Fruit fly (Drosophila melanogaster) whole organism, embryonic: ENCODE data around the gene CG45002.

Source experiments
- Asciz ChIP-seq: fragments of 200-800 bp; sonication (Bioruptor generic); optimal IDR thresholded peaks from 2 replicates; lab custom pipeline; 2017; ENCODE audit warnings: missing biosample characterization, mild to moderate bottlenecking, missing genetic modification characterization, missing genetic modification reagents
- CG1024 ChIP-seq: fragments of 200-800 bp; sonication (Bioruptor generic); IDR thresholded peaks from 2 replicates; pipeline ENCODE4 v1.3.6; 2022; ENCODE audit warnings: missing biosample characterization, missing genetic modification characterization
- CG12104 ChIP-seq: fragments of 200-800 bp; sonication (Bioruptor generic); optimal IDR thresholded peaks from 3 replicates; lab custom pipeline; 2016; ENCODE audit warnings: missing biosample characterization, missing genetic modification characterization
- CG13775 ChIP-seq: fragments of 200-800 bp; sonication (Bioruptor generic); optimal IDR thresholded peaks from 3 replicates; lab custom pipeline; 2017; ENCODE audit warnings: missing biosample characterization, mild to moderate bottlenecking, missing genetic modification characterization
- CG14710 ChIP-seq: fragments of 200-800 bp; sonication (Bioruptor generic); optimal IDR thresholded peaks from 3 replicates; lab custom pipeline; 2019; ENCODE audit warnings: missing biosample characterization, mild to moderate bottlenecking, missing genetic modification characterization, moderate library complexity
- CG15011 ChIP-seq: fragments of 200-800 bp; sonication (Bioruptor generic); optimal IDR thresholded peaks from 3 replicates; lab custom pipeline; 2018; ENCODE audit warnings: missing biosample characterization, mild to moderate bottlenecking, missing genetic modification characterization
- CG17612 ChIP-seq: fragments of 200-800 bp; sonication (Bioruptor generic); IDR thresholded peaks from 2 replicates; pipeline ENCODE4 v1.3.6; 2022; ENCODE audit warnings: missing biosample characterization, missing genetic modification characterization
- CG17829 ChIP-seq: fragments of 200-800 bp; optimal IDR thresholded peaks from 2 replicates; lab custom pipeline; 2019; ENCODE audit warnings: missing biosample characterization, mild to moderate bottlenecking, missing genetic modification characterization, moderate library complexity
- CG18262 ChIP-seq: fragments of 200-800 bp; optimal IDR thresholded peaks from 3 replicates; lab custom pipeline; 2019; ENCODE audit warnings: missing biosample characterization, mild to moderate bottlenecking, missing genetic modification characterization, moderate library complexity
- CG18764 ChIP-seq: fragments of 200-800 bp; sonication (Bioruptor generic); optimal IDR thresholded peaks from 3 replicates; lab custom pipeline; 2016; ENCODE audit warnings: missing biosample characterization, missing genetic modification characterization
- CG42726 ChIP-seq: fragments of 200-800 bp; sonication (Bioruptor generic); IDR thresholded peaks from 2 replicates; pipeline ENCODE4 v1.3.6; 2022; ENCODE audit warnings: missing biosample characterization, missing genetic modification characterization; ENCODE audit not compliant: partially characterized antibody
- CG4424 ChIP-seq: fragments of 200-800 bp; sonication (Bioruptor generic); optimal IDR thresholded peaks from 3 replicates; lab custom pipeline; 2016; ENCODE audit warnings: missing biosample characterization, missing genetic modification characterization
- CG6272 ChIP-seq: fragments of 200-800 bp; sonication (Bioruptor generic); IDR thresholded peaks from 2 replicates; pipeline ENCODE4 v1.3.6; 2022; ENCODE audit warnings: missing biosample characterization, missing genetic modification characterization
- CG7963 ChIP-seq: fragments of 200-800 bp; sonication (Bioruptor generic); IDR thresholded peaks from 3 replicates; pipeline ENCODE4 v1.3.6; 2022; ENCODE audit warnings: missing biosample characterization, missing genetic modification characterization; ENCODE audit not compliant: partially characterized antibody
- CG8089 ChIP-seq: fragments of 200-800 bp; sonication (Bioruptor generic); optimal IDR thresholded peaks from 3 replicates; lab custom pipeline; 2016; ENCODE audit warnings: missing biosample characterization, missing genetic modification characterization
- CG8359 ChIP-seq: fragments of 200-800 bp; sonication (Bioruptor generic); optimal IDR thresholded peaks from 2 replicates; lab custom pipeline; 2017; ENCODE audit warnings: missing biosample characterization, mild to moderate bottlenecking, missing genetic modification characterization, borderline replicate concordance
- CG9727 ChIP-seq: fragments of 200-800 bp; sonication (Bioruptor generic); optimal IDR thresholded peaks from 3 replicates; lab custom pipeline; 2017; ENCODE audit warnings: missing biosample characterization, mild to moderate bottlenecking, missing genetic modification characterization
- Camta ChIP-seq: fragments of 200-800 bp; sonication (Bioruptor generic); optimal IDR thresholded peaks from 2 replicates; lab custom pipeline; 2016; ENCODE audit warnings: missing biosample characterization, missing genetic modification characterization
- Dek ChIP-seq: fragments of 200-800 bp; sonication (Bioruptor generic); optimal IDR thresholded peaks from 3 replicates; lab custom pipeline; 2019; ENCODE audit warnings: missing biosample characterization, mild to moderate bottlenecking, missing genetic modification characterization, moderate library complexity
- E2f1 ChIP-seq: fragments of 200-800 bp; sonication (Bioruptor generic); IDR thresholded peaks from 2 replicates; pipeline ENCODE4 v1.3.6; 2022; ENCODE audit warnings: missing biosample characterization, missing genetic modification characterization
- Gsc ChIP-seq: fragments of 200-800 bp; sonication (Bioruptor generic); IDR thresholded peaks from 2 replicates; pipeline ENCODE4 v1.3.6; 2022; ENCODE audit warnings: missing biosample characterization, missing genetic modification characterization
- Hr3 ChIP-seq: fragments of 200-800 bp; sonication (Bioruptor generic); optimal IDR thresholded peaks from 3 replicates; lab custom pipeline; 2016; ENCODE audit warnings: missing biosample characterization, missing genetic modification characterization
- Meics ChIP-seq: fragments of 200-800 bp; sonication (Bioruptor generic); optimal IDR thresholded peaks from 2 replicates; lab custom pipeline; 2017; ENCODE audit warnings: missing biosample characterization, mild to moderate bottlenecking, missing genetic modification characterization
- NFAT ChIP-seq: fragments of 200-800 bp; sonication (Bioruptor generic); IDR thresholded peaks from 2 replicates; pipeline ENCODE4 v1.3.6; 2022; ENCODE audit warnings: missing biosample characterization, missing genetic modification characterization
- Neu2 ChIP-seq: fragments of 200-800 bp; sonication (Bioruptor generic); optimal IDR thresholded peaks from 3 replicates; lab custom pipeline; 2016; ENCODE audit warnings: missing biosample characterization, missing genetic modification characterization, borderline replicate concordance
- Nf-YC ChIP-seq: fragments of 200-800 bp; optimal IDR thresholded peaks from 3 replicates; lab custom pipeline; 2019; ENCODE audit warnings: missing biosample characterization, mild to moderate bottlenecking, missing genetic modification characterization, moderate library complexity
- Ssrp ChIP-seq: fragments of 200-800 bp; sonication (Bioruptor generic); optimal IDR thresholded peaks from 2 replicates; lab custom pipeline; 2018; ENCODE audit warnings: missing biosample characterization, mild to moderate bottlenecking, missing genetic modification characterization, moderate library complexity
- Tbp ChIP-seq: fragments of >200 bp; optimal IDR thresholded peaks from 2 replicates; lab custom pipeline; 2018; ENCODE audit warnings: missing biosample characterization, missing genetic modification characterization
- abd-A ChIP-seq: fragments of 200-800 bp; sonication (Bioruptor generic); optimal IDR thresholded peaks from 3 replicates; lab custom pipeline; 2019; ENCODE audit warnings: missing biosample characterization, mild to moderate bottlenecking, missing genetic modification characterization, moderate library complexity
- ash1 ChIP-seq: fragments of 200-800 bp; sonication (Bioruptor generic); optimal IDR thresholded peaks from 2 replicates; lab custom pipeline; 2018; ENCODE audit warnings: missing biosample characterization, mild to moderate bottlenecking, missing genetic modification characterization
- bcd ChIP-seq: fragments of 200-800 bp; sonication (Bioruptor generic); optimal IDR thresholded peaks from 2 replicates; lab custom pipeline; 2017; ENCODE audit warnings: missing biosample characterization, mild to moderate bottlenecking, missing genetic modification characterization
- cwo ChIP-seq: fragments of 200-800 bp; sonication (Bioruptor generic); optimal IDR thresholded peaks from 3 replicates; lab custom pipeline; 2017; ENCODE audit warnings: missing biosample characterization, missing genetic modification characterization, mild to moderate bottlenecking, moderate library complexity, missing genetic modification reagents
- dpn ChIP-seq, 2 experiments: fragments of 200-800 bp; sonication (Bioruptor generic); optimal IDR thresholded peaks; 3 replicates each; lab custom pipeline; 2016; ENCODE audit warnings: missing biosample characterization in 2 of 2, missing genetic modification characterization in 2 of 2
- ems ChIP-seq: fragments of 200-800 bp; sonication (Bioruptor generic); optimal IDR thresholded peaks from 3 replicates; lab custom pipeline; 2016; ENCODE audit warnings: missing biosample characterization, missing genetic modification characterization
- eve ChIP-seq, 2 experiments: fragments of >200 bp; optimal IDR thresholded peaks; 2 replicates each; lab custom pipeline; 2017; ENCODE audit warnings: missing biosample characterization in 2 of 2, missing genetic modification characterization in 2 of 2
- fd96Cb ChIP-seq: fragments of 200-800 bp; sonication (Bioruptor generic); optimal IDR thresholded peaks from 2 replicates; lab custom pipeline; 2018; ENCODE audit warnings: missing biosample characterization, mild to moderate bottlenecking, missing genetic modification characterization, moderate library complexity
- gem ChIP-seq: fragments of 200-800 bp; sonication (Bioruptor generic); optimal IDR thresholded peaks from 2 replicates; lab custom pipeline; 2019; ENCODE audit warnings: missing biosample characterization, mild to moderate bottlenecking, missing genetic modification characterization, moderate library complexity
- grau ChIP-seq: fragments of 200-800 bp; optimal IDR thresholded peaks from 3 replicates; lab custom pipeline; 2019; ENCODE audit warnings: missing biosample characterization, mild to moderate bottlenecking, missing genetic modification characterization, moderate library complexity
- gro ChIP-seq: fragments of 200-800 bp; sonication (Bioruptor generic); optimal IDR thresholded peaks from 2 replicates; lab custom pipeline; 2016; ENCODE audit warnings: missing biosample characterization, missing genetic modification characterization
- jigr1 ChIP-seq: fragments of 200-800 bp; sonication (Bioruptor generic); IDR thresholded peaks from 3 replicates; pipeline ENCODE4 v1.3.6; 2022; ENCODE audit warnings: missing biosample characterization, missing genetic modification characterization
- pb ChIP-seq: fragments of 200-800 bp; sonication (Bioruptor generic); optimal IDR thresholded peaks from 3 replicates; lab custom pipeline; 2016; ENCODE audit warnings: missing biosample characterization, missing genetic modification characterization
- ro ChIP-seq: fragments of 200-800 bp; sonication (Bioruptor generic); IDR thresholded peaks from 2 replicates; pipeline ENCODE4 v1.3.6; 2022; ENCODE audit warnings: missing biosample characterization, missing genetic modification characterization
- sens ChIP-seq: fragments of 200-800 bp; sonication (Bioruptor generic); peaks from one replicate; lab custom pipeline; 2016; ENCODE audit warnings: missing biosample characterization, missing genetic modification characterization
- seq ChIP-seq: fragments of 200-800 bp; sonication (Bioruptor generic); IDR thresholded peaks from 2 replicates; pipeline ENCODE4 v1.3.6; 2022; ENCODE audit warnings: missing biosample characterization, missing genetic modification characterization
- sisA ChIP-seq: fragments of 200-800 bp; sonication (Bioruptor generic); IDR thresholded peaks from 2 replicates; pipeline ENCODE4 v1.3.6; 2022; ENCODE audit warnings: missing biosample characterization, missing genetic modification characterization
- ttk ChIP-seq: fragments of 200-800 bp; sonication (Bioruptor generic); IDR thresholded peaks from 2 replicates; pipeline ENCODE4 v2.1.2; 2022; ENCODE audit warnings: missing biosample characterization, missing genetic modification characterization
- wdn ChIP-seq: fragments of 200-800 bp; sonication (Bioruptor generic); IDR thresholded peaks from 2 replicates; pipeline ENCODE4 v1.3.6; 2022; ENCODE audit warnings: missing biosample characterization, missing genetic modification characterization
- zen ChIP-seq: fragments of 200-800 bp; sonication (Bioruptor generic); optimal IDR thresholded peaks from 3 replicates; lab custom pipeline; 2018; ENCODE audit warnings: missing biosample characterization, mild to moderate bottlenecking, missing genetic modification characterization, moderate library complexity
- zfh1 ChIP-seq: fragments of 200-800 bp; sonication (Bioruptor generic); IDR thresholded peaks from 3 replicates; pipeline ENCODE4 v1.3.6; 2022; ENCODE audit warnings: missing biosample characterization, missing genetic modification characterization

Gene CG45002

DNA sequence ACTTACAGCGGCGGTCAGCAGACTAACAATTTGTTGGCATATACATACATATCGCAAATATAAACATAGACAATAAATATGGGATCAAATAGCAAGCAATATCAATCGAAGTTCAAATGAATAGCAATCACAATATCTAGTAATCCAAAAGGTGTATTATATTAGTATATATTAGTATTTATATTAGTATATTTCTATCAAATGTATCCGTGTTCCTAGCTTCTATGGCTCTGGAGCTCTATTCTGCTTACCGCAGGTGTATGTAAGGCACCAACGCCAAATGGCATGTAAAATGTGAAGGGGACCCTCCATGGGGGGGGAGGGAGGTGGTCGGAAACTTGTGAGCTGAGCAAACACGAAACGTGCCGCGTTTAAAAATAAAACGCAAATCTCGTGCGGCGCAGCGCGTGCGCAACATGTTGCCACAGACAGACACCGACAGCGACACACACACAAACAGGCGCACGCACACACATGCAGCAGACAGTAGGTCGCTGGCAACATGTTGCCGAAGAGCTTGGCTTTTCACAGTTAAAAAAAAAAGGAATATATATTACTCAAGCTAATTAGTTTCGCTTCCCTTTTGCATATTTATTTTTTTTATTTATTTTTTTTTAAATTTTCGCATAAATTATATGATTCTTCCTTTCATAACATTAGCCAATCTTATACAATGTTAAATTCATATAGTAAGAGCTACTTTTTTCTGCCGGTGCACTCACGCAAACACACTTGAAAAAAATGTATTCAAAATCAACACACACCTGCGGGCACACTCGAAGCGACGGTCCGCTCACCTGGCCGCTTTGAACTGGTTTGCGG lies 135.9 kb downstream of the CG45002 start (continued):
- TF ChIP-seq CG9727 (GFP tag; lab: Kevin White, UChicago), result peak; percentile 58
- TF ChIP-seq Gsc (GFP tag; lab: Robert Waterston, UW), result no peak
- no peak for TF ChIP-seq CG8089 (GFP tag; lab: Kevin White, UChicago)
- no peak for TF ChIP-seq CG17612 (GFP tag; lab: Robert Waterston, UW)
- TF ChIP-seq sens (GFP tag; lab: Kevin White, UChicago), result peak; percentile 91
- TF ChIP-seq CG8359 (GFP tag; lab: Kevin White, UChicago), result peak; percentile 14
- no peak for TF ChIP-seq CG7963 (GFP tag; lab: Robert Waterston, UW)
- TF ChIP-seq NFAT (GFP tag; lab: Robert Waterston, UW), result peak; percentile 57
- peak; percentile 71 for TF ChIP-seq sisA (GFP tag; lab: Robert Waterston, UW)
- no peak for TF ChIP-seq Tbp
- TF ChIP-seq Meics (GFP tag; lab: Kevin White, UChicago), result peak; percentile 67
- peak; percentile 32; the same call in 1 of the 2 replicates for TF ChIP-seq seq (GFP tag; lab: Robert Waterston, UW)
- peak; percentile 50 for TF ChIP-seq CG13775
- TF ChIP-seq eve (GFP tag; optimal IDR thresholded peaks at IDR 0.05; lab: Kevin White, UChicago), result peak in 1 of 2 experiments; percentile 64
- TF ChIP-seq zen (tag; lab: Kevin White, UChicago), result peak; percentile 26
- TF ChIP-seq Nf-YC (tag; lab: Kevin White, UChicago), result peak; percentile 35
- peak; percentile 61; the same call in 2 of the 3 replicates for TF ChIP-seq zfh1 (GFP tag; lab: Robert Waterston, UW)
- peak; percentile 60 for TF ChIP-seq CG17829
- TF ChIP-seq CG1024 (GFP tag; lab: Robert Waterston, UW), result 0 out of 2 replicates have a peak, but pooled peaks have one; percentile 30
- TF ChIP-seq cwo (GFP tag; lab: Kevin White, UChicago), result peak; percentile 99
- TF ChIP-seq CG12104 (GFP tag; lab: Kevin White, UChicago), result peak; percentile 50
- peak; percentile 49; the same call in 1 of the 2 replicates for TF ChIP-seq wdn (GFP tag; lab: Robert Waterston, UW)
- TF ChIP-seq ro (GFP tag; lab: Robert Waterston, UW), result peak; percentile 53
- TF ChIP-seq bcd (GFP tag; lab: Kevin White, UChicago), result peak; percentile 67
- peak; percentile 42; the same call in 2 of the 3 replicates for TF ChIP-seq jigr1
- TF ChIP-seq CG4424 (GFP tag; lab: Kevin White, UChicago), result peak; percentile 64
- peak; percentile 75 for TF ChIP-seq ttk (GFP tag; lab: Robert Waterston, UW)
- TF ChIP-seq E2f1 (GFP tag; lab: Robert Waterston, UW), result peak; percentile 62
- TF ChIP-seq CG15011, result no peak
- no peak for TF ChIP-seq CG42726 (GFP tag; lab: Robert Waterston, UW)
- TF ChIP-seq Hr3 (GFP tag; lab: Kevin White, UChicago), result peak; percentile 65
- peak; percentile 32 for TF ChIP-seq Camta (GFP tag; lab: Kevin White, UChicago)
- TF ChIP-seq CG18764 (GFP tag; lab: Kevin White, UChicago), result peak; percentile 46
- TF ChIP-seq Asciz, result peak; percentile 55
- no peak for TF ChIP-seq Neu2
- TF ChIP-seq Dek (tag; lab: Kevin White, UChicago), result peak; percentile 36
- TF ChIP-seq fd96Cb (tag; lab: Kevin White, UChicago), result peak; percentile 68
- peak; percentile 63 for TF ChIP-seq Ssrp
- TF ChIP-seq dpn (GFP tag; optimal IDR thresholded peaks at IDR 0.05; lab: Kevin White, UChicago), result peak; percentile 32 to 45
- peak; percentile 60 for TF ChIP-seq grau (tag; lab: Kevin White, UChicago)
- TF ChIP-seq gro (GFP tag; lab: Kevin White, UChicago), result no peak
- TF ChIP-seq CG14710 (tag; lab: Kevin White, UChicago), result peak; percentile 49
- TF ChIP-seq CG6272 (GFP tag; lab: Robert Waterston, UW), result peak; percentile 63; the same call in 1 of the 2 replicates
- no peak for TF ChIP-seq abd-A (tag; lab: Kevin White, UChicago)
- TF ChIP-seq gem (tag; lab: Kevin White, UChicago), result peak; percentile 94
- peak; percentile 50 for TF ChIP-seq CG18262 (tag; lab: Kevin White, UChicago)
- no peak for TF ChIP-seq ash1 (GFP tag; lab: Kevin White, UChicago)
- no peak for TF ChIP-seq pb (GFP tag; lab: Kevin White, UChicago)
- TF ChIP-seq ems (GFP tag; lab: Kevin White, UChicago), result no peak
